Worm (Caenorhabditis elegans): ENCODE measurements around the gene pak-2.

- TF ChIP-seq nhr-77 (tag; optimal IDR thresholded peaks at IDR 0.05) (no peak), tbx-2 (tag; optimal IDR thresholded peaks at IDR 0.05) (no peak), fkh-10 (GFP tag; optimal IDR thresholded peaks at IDR 0.05) (no peak), pqm-1 (tag; optimal IDR thresholded peaks at IDR 0.05) (no peak), sea-2 (GFP tag; optimal IDR thresholded peaks at IDR 0.05) (no peak), snpc-4 (tag; optimal IDR thresholded peaks at IDR 0.05) (no peak)
These were observed 20.0 kb upstream of the pak-2 start, which contains the start of gene T04C12.1 for ce11 chrV:11059180-11059579.

Data from whole organism, L3 larva.